Worm (Caenorhabditis elegans) whole organism, L4 larva: Measurements from ENCODE around the gene fos-1.

Source experiments
- ama-1 ChIP-seq: fragments of 150-350 bp; optimal IDR thresholded peaks from 2 replicates; lab custom pipeline; 2014; ENCODE audit warnings: inconsistent platforms, mixed read lengths
- jun-1 ChIP-seq: fragments of 150-350 bp; optimal IDR thresholded peaks from 2 replicates; lab custom pipeline; 2014; ENCODE audit warnings: missing biosample characterization, missing genetic modification reagents, missing genetic modification characterization
- lim-7 ChIP-seq: fragments of 200-800 bp; sonication (Bioruptor generic); IDR thresholded peaks from 2 replicates; pipeline ENCODE4 v1.3.6; 2022; ENCODE audit warnings: missing genetic modification characterization, missing compliant biosample characterization
- lin-39 ChIP-seq: fragments of 150-350 bp; optimal IDR thresholded peaks from 2 replicates; lab custom pipeline; 2014; ENCODE audit warnings: missing biosample characterization, missing genetic modification reagents, missing genetic modification characterization
- lir-3 ChIP-seq: sonication (generic microtip); optimal IDR thresholded peaks from 2 replicates; lab custom pipeline; 2016; ENCODE audit warnings: mild to moderate bottlenecking, missing genetic modification characterization, missing compliant biosample characterization
- mdl-1 ChIP-seq, 2 experiments: fragments of 150-350 bp in 1 of 2; sonication (generic microtip) in 1 of 2; optimal IDR thresholded peaks; 2 replicates each; lab custom pipeline; 2014 to 2017; ENCODE audit warnings: missing biosample characterization in 2 of 2, missing genetic modification characterization in 2 of 2
- skn-1 ChIP-seq: fragments of 150-350 bp; optimal IDR thresholded peaks from 2 replicates; lab custom pipeline; 2014; ENCODE audit warnings: missing biosample characterization, missing genetic modification characterization

DNA sequence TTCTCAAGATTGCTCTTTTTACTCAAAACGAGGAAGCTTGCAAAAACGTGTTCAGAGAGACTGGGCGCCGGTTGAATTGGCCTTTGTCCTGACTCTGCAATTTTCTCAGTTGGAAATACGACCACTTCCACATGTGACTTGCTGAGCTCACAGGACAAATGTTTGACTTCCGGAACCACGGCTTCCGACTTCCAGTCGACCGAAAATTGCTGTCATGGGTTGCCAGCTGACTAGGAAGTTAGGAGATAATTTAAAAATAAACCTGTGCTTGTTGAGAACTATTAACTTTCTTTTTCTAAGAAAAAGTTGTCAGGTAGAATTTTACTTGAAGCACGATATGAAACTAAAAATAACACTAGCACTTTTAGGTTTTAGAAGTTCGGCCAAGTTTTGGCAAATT lies 28.2 kb downstream of the fos-1 start:
- TF ChIP-seq mdl-1 (tag; optimal IDR thresholded peaks at IDR 0.05; lab: Kevin White, UChicago) (no peak), lin-39 (tag; lab: Kevin White, UChicago) (no peak), lim-7 (GFP tag; lab: Robert Waterston, UW) (no peak), skn-1 (tag; lab: Kevin White, UChicago) (no peak), jun-1 (tag; lab: Kevin White, UChicago) (no peak), ama-1 (no peak), lir-3 (tag; lab: Kevin White, UChicago) (no peak)
